Fruit fly (Drosophila melanogaster): ENCODE measurements around the gene CG46460.

- no peak for TF ChIP-seq usp (GFP tag; optimal IDR thresholded peaks at IDR 0.05)
- no peak for TF ChIP-seq psq (optimal IDR thresholded peaks at IDR 0.05)
- no peak for TF ChIP-seq pan (optimal IDR thresholded peaks at IDR 0.05)
- no peak for TF ChIP-seq EcR (GFP tag; optimal IDR thresholded peaks at IDR 0.05)
Observed at dm6 chr3L:4186659-4187058, 40.4 kb downstream of the CG46460 start, which contains the start of gene VhaM9.7-c.
